Worm (Caenorhabditis elegans) whole organism, late embryonic: ENCODE data around the gene F33E11.2.

Experiments used
- ama-1 ChIP-seq: fragments of 150-350 bp; optimal IDR thresholded peaks from 2 replicates; lab custom pipeline; 2014
- ceh-14 ChIP-seq: sonication (generic microtip); optimal IDR thresholded peaks from 2 replicates; lab custom pipeline; 2016; ENCODE audit warnings: missing genotype, missing genetic modification characterization, missing compliant biosample characterization
- che-1 ChIP-seq: sonication (generic microtip); optimal IDR thresholded peaks from 2 replicates; lab custom pipeline; 2016; ENCODE audit warnings: mild to moderate bottlenecking, missing genetic modification characterization, missing compliant biosample characterization
- ets-4 ChIP-seq: sonication (generic microtip); optimal IDR thresholded peaks from 2 replicates; lab custom pipeline; 2016; ENCODE audit warnings: missing genetic modification characterization, missing compliant biosample characterization
- fkh-10 ChIP-seq: fragments of 150-350 bp; optimal IDR thresholded peaks from 2 replicates; lab custom pipeline; 2014; ENCODE audit warnings: missing biosample characterization, missing genetic modification reagents, missing genetic modification characterization
- lin-11 ChIP-seq: fragments of 200-800 bp; sonication (Bioruptor generic); optimal IDR thresholded peaks from 2 replicates; lab custom pipeline; 2018; ENCODE audit warnings: mild to moderate bottlenecking, missing genetic modification characterization, missing compliant biosample characterization
- npax-4 ChIP-seq: sonication (generic microtip); optimal IDR thresholded peaks from 2 replicates; lab custom pipeline; 2016; ENCODE audit warnings: missing genetic modification characterization, missing compliant biosample characterization
- pax-1 ChIP-seq: fragments of 150-350 bp; optimal IDR thresholded peaks from 2 replicates; lab custom pipeline; 2014; ENCODE audit warnings: missing biosample characterization, missing genetic modification characterization
- pha-2 ChIP-seq: sonication (generic microtip); optimal IDR thresholded peaks from 2 replicates; lab custom pipeline; 2017; ENCODE audit warnings: mild to moderate bottlenecking, missing genetic modification characterization, missing compliant biosample characterization

DNA sequence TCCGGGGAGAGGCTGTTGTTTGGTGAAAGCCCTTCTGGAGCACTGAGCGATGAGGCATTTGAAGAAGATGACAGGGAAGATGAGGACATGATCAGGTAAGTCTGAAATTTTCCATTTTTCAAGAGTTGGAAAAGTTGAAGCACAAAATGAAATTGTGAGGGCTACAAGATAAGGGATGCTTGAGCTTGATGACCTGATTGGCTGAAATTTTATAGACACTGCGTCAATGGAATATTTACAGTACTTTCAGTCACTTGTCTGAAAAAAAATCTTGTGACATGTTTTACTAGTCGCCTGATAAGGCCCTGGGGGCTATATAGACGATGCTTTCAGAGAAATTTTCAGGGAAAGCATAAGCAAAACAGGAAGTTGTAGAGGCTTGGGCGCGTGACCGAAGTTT, 38.6 kb downstream of the F33E11.2 start, which contains the start of gene dmd-8:
- TF ChIP-seq ets-4 (tag; lab: Kevin White, UChicago) (no peak), fkh-10 (GFP tag; lab: Kevin White, UChicago) (no peak), pax-1 (no peak), npax-4 (no peak), che-1 (tag; lab: Kevin White, UChicago) (no peak), ama-1 (lab: Kevin White, UChicago) (no peak), pha-2 (tag; lab: Kevin White, UChicago) (no peak), ceh-14 (tag; lab: Kevin White, UChicago) (no peak), lin-11 (no peak)
